Worm (Caenorhabditis elegans): Measurements from ENCODE around the gene gst-36.

gst-36 gene

ce11 chrX:9862916-9863624 lies at the start of gene gst-36, which contains the start of gene R07B1.5:
Gene gst-36, minus strand, starts transcription at chrX:9862960.
Gene R07B1.5, plus strand, starts transcription at chrX:9863580.
- TF ChIP-seq dmd-6 (GFP tag; IDR thresholded peaks at IDR 0.05) = peak; percentile 15; the same call in 1 of the 2 replicates
- TF ChIP-seq hlh-30 (tag; optimal IDR thresholded peaks at IDR 0.05; ENCODE audit: insufficient read depth) = peak; percentile 3
- TF ChIP-seq Y105C5A.15 (GFP tag; IDR thresholded peaks at IDR 0.05) = no peak
- no peak for TF ChIP-seq daf-8 (GFP tag; IDR thresholded peaks at IDR 0.05)
- no peak for TF ChIP-seq Y75B8A.6 (GFP tag; IDR thresholded peaks at IDR 0.05)
- peak; percentile 33 for TF ChIP-seq dve-1 (tag; optimal IDR thresholded peaks at IDR 0.05; ENCODE audit: insufficient read depth)
- TF ChIP-seq zfp-2 (tag; optimal IDR thresholded peaks at IDR 0.05) = no peak
- TF ChIP-seq gei-8 (GFP tag; optimal IDR thresholded peaks at IDR 0.05) = no peak
- TF ChIP-seq hlh-11 (tag; optimal IDR thresholded peaks at IDR 0.05) = peak; percentile 45
- TF ChIP-seq php-3 (GFP tag; IDR thresholded peaks at IDR 0.05) = peak; percentile 29; the same call in 1 of the 2 replicates
- no peak for TF ChIP-seq daf-16 (GFP tag; optimal IDR thresholded peaks at IDR 0.05)
- TF ChIP-seq daf-16 (tag; optimal IDR thresholded peaks at IDR 0.05) = peak; percentile 80
- TF ChIP-seq ZK546.5 (tag; optimal IDR thresholded peaks at IDR 0.05) = no peak
- peak; percentile 52 for TF ChIP-seq nhr-28 (tag; optimal IDR thresholded peaks at IDR 0.05)
- 0 out of 2 replicates have a peak, but pooled peaks have one; percentile 5 for TF ChIP-seq mxl-2 (GFP tag; conservative IDR thresholded peaks at IDR 0.05)
- no peak for TF ChIP-seq unc-62 (GFP tag; optimal IDR thresholded peaks at IDR 0.05 in 1 of 2)
- no peak for TF ChIP-seq unc-62 (tag; optimal IDR thresholded peaks at IDR 0.05)
- no peak for TF ChIP-seq nhr-25 (tag; optimal IDR thresholded peaks at IDR 0.05; ENCODE audit: borderline replicate concordance, insufficient read depth)
- TF ChIP-seq ceh-32 (tag; optimal IDR thresholded peaks at IDR 0.05; ENCODE audit: poor library complexity) = no peak
- no peak for TF ChIP-seq ceh-82 (tag; optimal IDR thresholded peaks at IDR 0.05)
- no peak for TF ChIP-seq fkh-10 (GFP tag; optimal IDR thresholded peaks at IDR 0.05)
- TF ChIP-seq pqm-1 (tag; optimal IDR thresholded peaks at IDR 0.05) = peak; percentile 7

ce11 chrX:9905840-9906239 lies 43.1 kb upstream of the gst-36 start, which contains the start of gene F21G4.5:
Gene F21G4.5, plus strand, starts transcription at chrX:9906140.
- no peak for TF ChIP-seq hmg-1.1 (GFP tag; IDR thresholded peaks at IDR 0.05)
- TF ChIP-seq vab-7 (GFP tag; IDR thresholded peaks at IDR 0.05) = no peak
- no peak for TF ChIP-seq nhr-25 (tag; optimal IDR thresholded peaks at IDR 0.05; ENCODE audit: borderline replicate concordance, insufficient read depth)
- no peak for TF ChIP-seq ces-1 (GFP tag; optimal IDR thresholded peaks at IDR 0.05)
- no peak for TF ChIP-seq F37D6.2 (tag; optimal IDR thresholded peaks at IDR 0.05)
- TF ChIP-seq hif-1 (tag; optimal IDR thresholded peaks at IDR 0.05) = no peak
- TF ChIP-seq nhr-11 (tag; optimal IDR thresholded peaks at IDR 0.05) = no peak
- no peak for TF ChIP-seq cey-2 (tag; optimal IDR thresholded peaks at IDR 0.05; ENCODE audit: borderline replicate concordance, insufficient read depth)
- TF ChIP-seq ztf-7 (tag; optimal IDR thresholded peaks at IDR 0.05) = no peak
- no peak for TF ChIP-seq aha-1 (tag)
- TF ChIP-seq dmd-6 (GFP tag; IDR thresholded peaks at IDR 0.05) = no peak
- no peak for TF ChIP-seq ctbp-1 (GFP tag; IDR thresholded peaks at IDR 0.05)
- TF ChIP-seq lir-3 (tag; optimal IDR thresholded peaks at IDR 0.05) = no peak
- no peak for TF ChIP-seq mxl-2 (GFP tag; conservative IDR thresholded peaks at IDR 0.05)
- no peak for TF ChIP-seq Y105C5A.15 (GFP tag; IDR thresholded peaks at IDR 0.05)
- no peak for TF ChIP-seq skn-1 (tag; optimal IDR thresholded peaks at IDR 0.05)

DNA sequence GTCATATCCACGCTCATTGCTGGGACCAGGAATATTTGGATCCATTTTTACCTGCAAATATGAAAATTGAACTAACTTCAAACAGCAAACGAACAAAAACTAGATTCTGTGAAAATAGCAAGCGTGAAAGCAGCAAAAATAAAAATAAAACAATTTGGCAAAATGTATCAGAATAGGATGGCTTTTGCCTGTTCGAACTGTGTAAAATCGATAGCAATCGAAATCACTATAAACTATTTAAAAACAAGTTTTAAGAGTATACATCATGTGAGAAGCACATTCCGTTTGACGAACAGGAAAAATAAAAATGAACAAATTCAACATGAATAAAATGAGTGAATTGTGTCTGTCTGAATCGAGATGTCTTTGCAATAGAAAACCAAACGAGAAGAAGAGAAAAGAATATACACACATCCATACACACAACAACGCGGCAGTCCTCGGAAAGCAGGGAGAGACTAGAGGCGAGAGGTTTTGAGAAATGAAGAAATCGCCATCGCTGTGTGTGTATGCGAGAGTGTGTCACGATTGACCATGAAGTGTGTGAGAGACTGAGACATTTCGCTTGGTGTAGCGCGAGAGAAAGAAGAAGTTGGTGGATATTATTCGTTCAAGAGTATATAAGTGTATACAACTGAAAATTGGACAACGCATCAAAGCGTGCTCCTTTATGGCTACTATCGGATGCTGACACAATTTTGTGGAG lies 36.8 kb upstream of the gst-36 start, which contains the start of gene phf-34:
phf-34 (minus strand) TSS at position 51 of the 706 bp plus-strand sequence.
- peak; percentile 58 for TF ChIP-seq mxl-3 (GFP tag; optimal IDR thresholded peaks at IDR 0.05)
- no peak for TF ChIP-seq cey-2 (tag; optimal IDR thresholded peaks at IDR 0.05; ENCODE audit: borderline replicate concordance, insufficient read depth)
- no peak for TF ChIP-seq hlh-11 (tag; optimal IDR thresholded peaks at IDR 0.05)
- peak in 1 of 2 experiments; percentile 61 for TF ChIP-seq unc-62 (GFP tag; optimal IDR thresholded peaks at IDR 0.05 in 1 of 2)
- TF ChIP-seq unc-62 (tag; optimal IDR thresholded peaks at IDR 0.05) = no peak
- TF ChIP-seq dpl-1 (GFP tag; optimal IDR thresholded peaks at IDR 0.05) = peak; percentile 14
- TF ChIP-seq Y48G9A.11 (GFP tag; IDR thresholded peaks at IDR 0.05) = no peak
- TF ChIP-seq mdl-1 (tag; optimal IDR thresholded peaks at IDR 0.05) = peak in 1 of 2 experiments; percentile 60
- TF ChIP-seq arid-1 (GFP tag; conservative IDR thresholded peaks at IDR 0.05) = 0 out of 2 replicates have a peak, but pooled peaks have one; percentile 24
- peak in 1 of 2 experiments; percentile 58 for TF ChIP-seq lsy-2 (tag; optimal IDR thresholded peaks at IDR 0.05)
- TF ChIP-seq nhr-77 (tag; optimal IDR thresholded peaks at IDR 0.05) = peak; percentile 5
- no peak for TF ChIP-seq snpc-1.2 (GFP tag; IDR thresholded peaks at IDR 0.05)
- TF ChIP-seq daf-12 (tag; optimal IDR thresholded peaks at IDR 0.05) = no peak
- no peak for TF ChIP-seq attf-4 (tag; optimal IDR thresholded peaks at IDR 0.05)
- peak; percentile 56 for TF ChIP-seq fkh-10 (GFP tag; optimal IDR thresholded peaks at IDR 0.05)
- no peak for TF ChIP-seq unc-39 (tag; optimal IDR thresholded peaks at IDR 0.05)

All from whole organism, L4 larva.